Fruit fly (Drosophila melanogaster) whole organism, embryonic: Measurements from ENCODE around the gene CG10431.

Source experiments
- Ada2b ChIP-seq: fragments of 200-800 bp; sonication (Bioruptor generic); IDR thresholded peaks from 2 replicates; pipeline ENCODE4 v1.3.6; 2022; ENCODE audit warnings: missing biosample characterization, missing genetic modification characterization
- Adf1 ChIP-seq: fragments of 200-800 bp; sonication (Bioruptor generic); IDR thresholded peaks from 2 replicates; pipeline ENCODE4 v1.3.6; 2022; ENCODE audit warnings: missing biosample characterization, missing genetic modification characterization
- Aef1 ChIP-seq: fragments of 200-800 bp; sonication (Bioruptor generic); IDR thresholded peaks from 3 replicates; pipeline ENCODE4 v1.3.6; 2022; ENCODE audit warnings: missing biosample characterization, missing genetic modification characterization
- Blimp-1 ChIP-seq: fragments of 200-800 bp; sonication (Bioruptor generic); optimal IDR thresholded peaks from 3 replicates; lab custom pipeline; 2018; ENCODE audit warnings: missing biosample characterization, missing genetic modification characterization, mild to moderate bottlenecking, moderate library complexity, missing genetic modification reagents
- CG11085 ChIP-seq: fragments of 200-800 bp; sonication (Bioruptor generic); IDR thresholded peaks from 2 replicates; pipeline ENCODE4 v1.3.6; 2022; ENCODE audit warnings: missing biosample characterization, missing genetic modification characterization
- CG11504 ChIP-seq: fragments of 200-800 bp; sonication (Bioruptor generic); optimal IDR thresholded peaks from 3 replicates; lab custom pipeline; 2019; ENCODE audit warnings: missing biosample characterization, mild to moderate bottlenecking, missing genetic modification characterization, moderate library complexity
- CG11560 ChIP-seq: fragments of 200-800 bp; sonication (Bioruptor generic); IDR thresholded peaks from 3 replicates; pipeline ENCODE4 v1.3.6; 2022; ENCODE audit warnings: missing biosample characterization, missing genetic modification characterization
- CG11696 ChIP-seq: fragments of 200-800 bp; sonication (Bioruptor generic); IDR thresholded peaks from 2 replicates; pipeline ENCODE4 v1.3.6; 2022; ENCODE audit warnings: missing biosample characterization, missing genetic modification characterization
- CG12219 ChIP-seq: fragments of 200-800 bp; sonication (Bioruptor generic); optimal IDR thresholded peaks from 3 replicates; lab custom pipeline; 2018; ENCODE audit warnings: missing biosample characterization, mild to moderate bottlenecking, missing genetic modification characterization
- CG1233 ChIP-seq: fragments of 200-800 bp; sonication (Bioruptor generic); optimal IDR thresholded peaks from 4 replicates; lab custom pipeline; 2018; ENCODE audit warnings: missing biosample characterization, mild to moderate bottlenecking, missing genetic modification characterization
- CG33557 ChIP-seq: fragments of 200-800 bp; sonication (Bioruptor generic); optimal IDR thresholded peaks from 2 replicates; lab custom pipeline; 2019; ENCODE audit warnings: missing biosample characterization, mild to moderate bottlenecking, missing genetic modification characterization, moderate library complexity
- CG3407 ChIP-seq: fragments of 200-800 bp; sonication (Bioruptor generic); optimal IDR thresholded peaks from 2 replicates; lab custom pipeline; 2018; ENCODE audit warnings: missing biosample characterization, mild to moderate bottlenecking, missing genetic modification characterization
- CG34376 ChIP-seq: fragments of 200-800 bp; sonication (Bioruptor generic); optimal IDR thresholded peaks from 2 replicates; lab custom pipeline; 2018; ENCODE audit warnings: missing biosample characterization, mild to moderate bottlenecking, missing genetic modification characterization
- CG34422 ChIP-seq: fragments of 200-800 bp; sonication (Bioruptor generic); IDR thresholded peaks from 3 replicates; pipeline ENCODE4 v1.3.6; 2022; ENCODE audit warnings: missing biosample characterization, missing genetic modification characterization
- CG4360 ChIP-seq: fragments of 200-800 bp; sonication (Bioruptor generic); IDR thresholded peaks from 2 replicates; pipeline ENCODE4 v1.3.6; 2022; ENCODE audit warnings: missing biosample characterization, missing genetic modification characterization
- CG4404 ChIP-seq: fragments of 200-800 bp; sonication (Bioruptor generic); IDR thresholded peaks from 2 replicates; pipeline ENCODE4 v1.3.6; 2022; ENCODE audit warnings: missing biosample characterization, missing genetic modification characterization
- CG4617 ChIP-seq: fragments of 200-800 bp; sonication (Bioruptor generic); optimal IDR thresholded peaks from 3 replicates; lab custom pipeline; 2016; ENCODE audit warnings: missing biosample characterization, missing genetic modification characterization, borderline replicate concordance
- CG9727 ChIP-seq: fragments of 200-800 bp; sonication (Bioruptor generic); optimal IDR thresholded peaks from 3 replicates; lab custom pipeline; 2017; ENCODE audit warnings: missing biosample characterization, mild to moderate bottlenecking, missing genetic modification characterization
- CG9797 ChIP-seq: fragments of 200-800 bp; sonication (Bioruptor generic); optimal IDR thresholded peaks from 3 replicates; lab custom pipeline; 2018; ENCODE audit warnings: missing biosample characterization, mild to moderate bottlenecking, missing genetic modification characterization
- CG9817 ChIP-seq: fragments of 200-800 bp; sonication (Bioruptor generic); optimal IDR thresholded peaks from 2 replicates; lab custom pipeline; 2018; ENCODE audit warnings: missing biosample characterization, mild to moderate bottlenecking, missing genetic modification characterization, moderate library complexity
- CHES-1-like ChIP-seq: fragments of 200-800 bp; sonication (Bioruptor generic); optimal IDR thresholded peaks from 2 replicates; lab custom pipeline; 2016; ENCODE audit warnings: missing biosample characterization, missing genetic modification characterization
- D19A ChIP-seq: fragments of 200-800 bp; optimal IDR thresholded peaks from 3 replicates; lab custom pipeline; 2019; ENCODE audit warnings: missing biosample characterization, mild to moderate bottlenecking, missing genetic modification characterization, moderate library complexity
- D19B ChIP-seq: fragments of 200-800 bp; sonication (Bioruptor generic); optimal IDR thresholded peaks from 2 replicates; lab custom pipeline; 2017; ENCODE audit warnings: missing biosample characterization, mild to moderate bottlenecking, missing genetic modification characterization
- Dbx ChIP-seq: fragments of 200-800 bp; sonication (Bioruptor generic); IDR thresholded peaks from 3 replicates; pipeline ENCODE4 v1.3.6; 2022; ENCODE audit warnings: missing biosample characterization, missing genetic modification characterization
- Dek ChIP-seq: fragments of 200-800 bp; sonication (Bioruptor generic); optimal IDR thresholded peaks from 3 replicates; lab custom pipeline; 2019; ENCODE audit warnings: missing biosample characterization, mild to moderate bottlenecking, missing genetic modification characterization, moderate library complexity
- Gug ChIP-seq: fragments of 200-800 bp; sonication (Bioruptor generic); IDR thresholded peaks from 4 replicates; pipeline ENCODE4 v1.3.6; 2022; ENCODE audit warnings: missing biosample characterization, missing genetic modification characterization
- MESR4 ChIP-seq: fragments of 200-800 bp; sonication (Bioruptor generic); optimal IDR thresholded peaks from 2 replicates; lab custom pipeline; 2018; ENCODE audit warnings: missing biosample characterization, mild to moderate bottlenecking, missing genetic modification characterization, moderate library complexity
- PHDP ChIP-seq: fragments of 200-800 bp; sonication (Bioruptor generic); optimal IDR thresholded peaks from 3 replicates; lab custom pipeline; 2018; ENCODE audit warnings: missing biosample characterization, mild to moderate bottlenecking, missing genetic modification characterization, moderate library complexity
- Poxn ChIP-seq: fragments of 200-800 bp; sonication (Bioruptor generic); IDR thresholded peaks from 2 replicates; pipeline ENCODE4 v1.3.6; 2022; ENCODE audit warnings: missing biosample characterization, missing genetic modification characterization
- Rfx ChIP-seq: fragments of 200-800 bp; sonication (Bioruptor generic); IDR thresholded peaks from 2 replicates; pipeline ENCODE4 v1.3.6; 2022; ENCODE audit warnings: missing biosample characterization, missing genetic modification characterization
- Trl ChIP-seq, 3 experiments: fragments of >200 bp in 2 of 3; fragments of 200-800 bp in 1 of 3; sonication (Bioruptor generic) in 1 of 3; optimal IDR thresholded peaks; 2 replicates in 1 of 3; 3 replicates in 2 of 3; lab custom pipeline; 2016 to 2017; ENCODE audit warnings: missing biosample characterization in 1 of 3, missing genetic modification characterization in 1 of 3
- abd-A ChIP-seq: fragments of 200-800 bp; sonication (Bioruptor generic); optimal IDR thresholded peaks from 3 replicates; lab custom pipeline; 2019; ENCODE audit warnings: missing biosample characterization, mild to moderate bottlenecking, missing genetic modification characterization, moderate library complexity
- az2 ChIP-seq: fragments of 200-800 bp; sonication (Bioruptor generic); optimal IDR thresholded peaks from 3 replicates; lab custom pipeline; 2016; ENCODE audit warnings: missing biosample characterization, missing genetic modification characterization
- cato ChIP-seq: fragments of 200-800 bp; sonication (Bioruptor generic); optimal IDR thresholded peaks from 2 replicates; lab custom pipeline; 2016; ENCODE audit warnings: missing biosample characterization, missing genetic modification characterization, borderline replicate concordance
- dimm ChIP-seq: fragments of 200-800 bp; sonication (Bioruptor generic); IDR thresholded peaks from 2 replicates; pipeline ENCODE4 v1.3.6; 2022; ENCODE audit warnings: missing biosample characterization, missing genetic modification characterization
- ems ChIP-seq: fragments of 200-800 bp; sonication (Bioruptor generic); optimal IDR thresholded peaks from 3 replicates; lab custom pipeline; 2016; ENCODE audit warnings: missing biosample characterization, missing genetic modification characterization
- fru ChIP-seq: fragments of >200 bp; optimal IDR thresholded peaks from 2 replicates; lab custom pipeline; 2017
- gem ChIP-seq: fragments of 200-800 bp; sonication (Bioruptor generic); optimal IDR thresholded peaks from 2 replicates; lab custom pipeline; 2019; ENCODE audit warnings: missing biosample characterization, mild to moderate bottlenecking, missing genetic modification characterization, moderate library complexity
- gt ChIP-seq: fragments of 200-800 bp; sonication (Bioruptor generic); IDR thresholded peaks from 2 replicates; pipeline ENCODE4 v1.3.6; 2022; ENCODE audit warnings: missing biosample characterization, missing genetic modification characterization
- h ChIP-seq: fragments of >200 bp; optimal IDR thresholded peaks from 2 replicates; lab custom pipeline; 2017
- ind ChIP-seq: fragments of 200-800 bp; sonication (Bioruptor generic); optimal IDR thresholded peaks from 3 replicates; lab custom pipeline; 2016; ENCODE audit warnings: missing biosample characterization, missing genetic modification characterization
- inv ChIP-seq: fragments of 200-800 bp; sonication (Bioruptor generic); IDR thresholded peaks from 2 replicates; pipeline ENCODE4 v1.3.6; 2022; ENCODE audit warnings: missing biosample characterization, missing genetic modification characterization; ENCODE audit not compliant: partially characterized antibody
- nmo ChIP-seq: fragments of 200-800 bp; sonication (Bioruptor generic); optimal IDR thresholded peaks from 2 replicates; lab custom pipeline; 2018; ENCODE audit warnings: missing biosample characterization, mild to moderate bottlenecking, missing genetic modification characterization, moderate library complexity
- oc ChIP-seq: fragments of 200-800 bp; sonication (Bioruptor generic); optimal IDR thresholded peaks from 2 replicates; lab custom pipeline; 2018; ENCODE audit warnings: missing biosample characterization, mild to moderate bottlenecking, missing genetic modification characterization, moderate library complexity
- odd ChIP-seq: fragments of 200-800 bp; sonication (Bioruptor generic); optimal IDR thresholded peaks from 2 replicates; lab custom pipeline; 2017; ENCODE audit warnings: missing biosample characterization, mild to moderate bottlenecking, missing genetic modification characterization
- pnt ChIP-seq: fragments of 200-800 bp; sonication (Bioruptor generic); optimal IDR thresholded peaks from 3 replicates; lab custom pipeline; 2016; ENCODE audit warnings: missing biosample characterization, missing genetic modification characterization
- sob ChIP-seq: fragments of 200-800 bp; sonication (Bioruptor generic); IDR thresholded peaks from 2 replicates; pipeline ENCODE4 v1.3.6; 2022; ENCODE audit warnings: missing biosample characterization, missing genetic modification characterization
- tgo ChIP-seq: fragments of 200-800 bp; sonication (Bioruptor generic); IDR thresholded peaks from 3 replicates; pipeline ENCODE4 v1.3.6; 2022; ENCODE audit warnings: missing biosample characterization, missing genetic modification characterization
- ttk ChIP-seq: fragments of 200-800 bp; sonication (Bioruptor generic); IDR thresholded peaks from 2 replicates; pipeline ENCODE4 v2.1.2; 2022; ENCODE audit warnings: missing biosample characterization, missing genetic modification characterization
- unc-4 ChIP-seq: fragments of 200-800 bp; sonication (Bioruptor generic); IDR thresholded peaks from 2 replicates; pipeline ENCODE4 v1.3.6; 2022; ENCODE audit warnings: missing biosample characterization, missing genetic modification characterization; ENCODE audit not compliant: partially characterized antibody
- wdn ChIP-seq: fragments of 200-800 bp; sonication (Bioruptor generic); IDR thresholded peaks from 2 replicates; pipeline ENCODE4 v1.3.6; 2022; ENCODE audit warnings: missing biosample characterization, missing genetic modification characterization

The CG10431 gene

DNA sequence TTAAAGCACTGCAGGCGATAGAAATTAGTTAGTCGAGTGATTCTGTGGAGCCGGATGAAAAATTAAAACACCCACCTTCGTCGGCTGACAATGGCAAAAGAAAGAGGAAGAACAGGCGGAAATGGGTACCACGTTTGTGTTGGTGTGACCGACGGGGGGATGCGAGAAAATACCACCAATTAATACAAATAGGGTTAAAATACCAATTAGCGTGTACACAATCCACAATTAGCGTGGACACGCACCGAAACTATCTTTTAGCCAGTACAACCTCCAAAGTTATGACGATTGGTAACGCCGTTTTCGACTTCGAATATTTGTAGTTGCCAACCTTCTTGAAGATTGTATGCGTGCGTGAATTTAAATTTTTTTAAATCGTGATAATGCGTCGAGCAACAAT, 34.6 kb downstream of the CG10431 start, which contains the start of gene RpL30 (continued):
- TF ChIP-seq D19B (peak; percentile 42), CG34376 (GFP tag; lab: Kevin White, UChicago) (peak; percentile 98), ems (GFP tag; lab: Kevin White, UChicago) (peak; percentile 88), dimm (GFP tag; lab: Robert Waterston, UW) (peak; percentile 50; the same call in 1 of the 2 replicates), oc (tag; lab: Kevin White, UChicago) (peak; percentile 75), nmo (GFP tag; lab: Kevin White, UChicago) (peak; percentile 88), CG4617 (GFP tag; lab: Kevin White, UChicago) (peak; percentile 79), pnt (GFP tag; lab: Kevin White, UChicago) (peak; percentile 36), Trl (optimal IDR thresholded peaks at IDR 0.05; lab: Kevin White, UChicago) (peak in 1 of 2 experiments; percentile 12), Trl (GFP tag; optimal IDR thresholded peaks at IDR 0.05; lab: Kevin White, UChicago) (peak; percentile 94), Adf1 (GFP tag; lab: Robert Waterston, UW) (peak; percentile 72), fru (lab: Kevin White, UChicago) (no peak), odd (GFP tag; lab: Kevin White, UChicago) (peak; percentile 96), h (lab: Kevin White, UChicago) (no peak), Ada2b (peak; percentile 69), wdn (GFP tag; lab: Robert Waterston, UW) (peak; percentile 85), CG11560 (peak; percentile 79; the same call in 2 of the 3 replicates), Blimp-1 (GFP tag; lab: Kevin White, UChicago) (peak; percentile 76), Dbx (GFP tag; lab: Robert Waterston, UW) (peak; percentile 94), CG9727 (GFP tag; lab: Kevin White, UChicago) (peak; percentile 95), cato (GFP tag; lab: Kevin White, UChicago) (peak; percentile 9), CG4404 (GFP tag; lab: Robert Waterston, UW) (peak; percentile 52; the same call in 1 of the 2 replicates), PHDP (tag; lab: Kevin White, UChicago) (peak; percentile 92), CG11696 (GFP tag; lab: Robert Waterston, UW) (no peak; the same call in 1 of the 2 replicates), gt (GFP tag; lab: Robert Waterston, UW) (0 out of 2 replicates have a peak, but pooled peaks have one; percentile 43), Dek (tag; lab: Kevin White, UChicago) (peak; percentile 87), sob (peak; percentile 93), CG33557 (GFP tag; lab: Kevin White, UChicago) (peak; percentile 67), tgo (GFP tag; lab: Robert Waterston, UW) (peak; percentile 81), Aef1 (GFP tag; lab: Robert Waterston, UW) (peak; percentile 60), Gug (GFP tag; lab: Robert Waterston, UW) (peak; percentile 49; the same call in 3 of the 4 replicates), Poxn (GFP tag; lab: Robert Waterston, UW) (no peak), Rfx (GFP tag; lab: Robert Waterston, UW) (peak; percentile 93), az2 (GFP tag; lab: Kevin White, UChicago) (peak; percentile 79), abd-A (peak; percentile 93), CHES-1-like (GFP tag; lab: Kevin White, UChicago) (peak; percentile 96), CG11085 (GFP tag; lab: Robert Waterston, UW) (peak; percentile 73; the same call in 1 of the 2 replicates), CG3407 (peak; percentile 90), CG1233 (GFP tag; lab: Kevin White, UChicago) (peak; percentile 93), CG34422 (GFP tag; lab: Robert Waterston, UW) (peak; percentile 90), unc-4 (GFP tag; lab: Robert Waterston, UW) (peak; percentile 68), D19A (tag; lab: Kevin White, UChicago) (peak; percentile 45), CG11504 (tag; lab: Kevin White, UChicago) (peak; percentile 89), MESR4 (peak; percentile 100), inv (peak; percentile 33; the same call in 1 of the 2 replicates), CG12219 (GFP tag; lab: Kevin White, UChicago) (peak; percentile 91), ttk (GFP tag; lab: Robert Waterston, UW) (peak; percentile 74), gem (tag; lab: Kevin White, UChicago) (peak; percentile 75), ind (GFP tag; lab: Kevin White, UChicago) (peak; percentile 62), CG4360 (GFP tag; lab: Robert Waterston, UW) (peak; percentile 70), CG9817 (tag; lab: Kevin White, UChicago) (peak; percentile 80), CG9797 (GFP tag; lab: Kevin White, UChicago) (peak; percentile 100)
